Worm (Caenorhabditis elegans) whole organism, L3 larva: Measurements from ENCODE around the gene B0218.5.
A peak's percentile ranks its signal among the peaks of the same experiment; 100 is the strongest.

Source experiments
- ama-1 ChIP-seq: fragments of 150-350 bp; optimal IDR thresholded peaks from 2 replicates; lab custom pipeline; 2018
- ceh-16 ChIP-seq: sonication (generic microtip); optimal IDR thresholded peaks from 2 replicates; lab custom pipeline; 2017; ENCODE audit warnings: missing biosample characterization, missing genetic modification characterization
- ceh-82 ChIP-seq: fragments of 150-350 bp; optimal IDR thresholded peaks from 2 replicates; lab custom pipeline; 2014; ENCODE audit warnings: missing biosample characterization, missing genetic modification characterization
- daf-12 ChIP-seq: fragments of 150-350 bp; optimal IDR thresholded peaks from 2 replicates; lab custom pipeline; 2014; ENCODE audit warnings: missing biosample characterization, missing genetic modification reagents, missing genetic modification characterization
- egl-27 ChIP-seq: sonication (generic microtip); optimal IDR thresholded peaks from 4 replicates; lab custom pipeline; 2017; ENCODE audit warnings: missing biosample characterization, missing genetic modification reagents, missing genetic modification characterization
- egl-5 ChIP-seq: fragments of 150-350 bp; optimal IDR thresholded peaks from 2 replicates; lab custom pipeline; 2017; ENCODE audit warnings: missing biosample characterization, missing genetic modification reagents, missing genetic modification characterization, inconsistent platforms
- elt-1 ChIP-seq: fragments of 150-350 bp; optimal IDR thresholded peaks from 2 replicates; lab custom pipeline; 2014; ENCODE audit warnings: missing biosample characterization, missing genetic modification characterization
- elt-2 ChIP-seq: sonication (generic microtip); optimal IDR thresholded peaks from 2 replicates; lab custom pipeline; 2016; ENCODE audit warnings: missing genetic modification reagents, mild to moderate bottlenecking, missing genetic modification characterization, missing compliant biosample characterization
- elt-3 ChIP-seq, 3 experiments: fragments of 150-350 bp in 1 of 3; sonication (generic microtip) in 2 of 3; optimal IDR thresholded peaks; 2 replicates in 2 of 3; 4 replicates in 1 of 3; lab custom pipeline; 2014 to 2017; ENCODE audit warnings: missing biosample characterization in 3 of 3, missing genetic modification characterization in 3 of 3
- eor-1 ChIP-seq, 2 experiments: fragments of 150-350 bp; optimal IDR thresholded peaks; 2 replicates each; lab custom pipeline; 2014 to 2018; ENCODE audit warnings: missing biosample characterization in 2 of 2, missing genetic modification characterization in 2 of 2
- fkh-10 ChIP-seq: sonication (generic microtip); optimal IDR thresholded peaks from 2 replicates; lab custom pipeline; 2017; ENCODE audit warnings: missing biosample characterization, missing genetic modification reagents, missing genetic modification characterization
- fkh-2 ChIP-seq: fragments of 150-350 bp; optimal IDR thresholded peaks from 2 replicates; lab custom pipeline; 2014; ENCODE audit warnings: missing biosample characterization, missing genetic modification reagents, missing genetic modification characterization
- fos-1 ChIP-seq: fragments of 150-350 bp; optimal IDR thresholded peaks from 2 replicates; lab custom pipeline; 2014; ENCODE audit warnings: missing biosample characterization, missing genetic modification characterization
- hmg-11 ChIP-seq: sonication (generic microtip); optimal IDR thresholded peaks from 2 replicates; lab custom pipeline; 2016; ENCODE audit warnings: missing genetic modification characterization, missing compliant biosample characterization
- jun-1 ChIP-seq: fragments of 150-350 bp; optimal IDR thresholded peaks from 2 replicates; lab custom pipeline; 2014; ENCODE audit warnings: missing biosample characterization, missing genetic modification reagents, missing genetic modification characterization
- lin-15B ChIP-seq: fragments of 150-350 bp; optimal IDR thresholded peaks from 2 replicates; lab custom pipeline; 2014; ENCODE audit warnings: missing biosample characterization, missing genetic modification characterization
- lin-39 ChIP-seq: fragments of 150-350 bp; optimal IDR thresholded peaks from 2 replicates; lab custom pipeline; 2018; ENCODE audit warnings: missing biosample characterization, missing genetic modification reagents, missing genetic modification characterization
- mml-1 ChIP-seq: fragments of 150-350 bp; sonication (generic microtip); optimal IDR thresholded peaks from 3 replicates; lab custom pipeline; 2014; ENCODE audit warnings: missing biosample characterization, missing genetic modification characterization
- nfya-1 ChIP-seq: sonication (generic microtip); optimal IDR thresholded peaks from 2 replicates; lab custom pipeline; 2017; ENCODE audit warnings: missing genetic modification characterization, mild to moderate bottlenecking, missing compliant biosample characterization, antibody characterized with exemption, moderate library complexity; ENCODE audit not compliant: insufficient read depth
- nhr-11 ChIP-seq: fragments of 150-350 bp; optimal IDR thresholded peaks from 2 replicates; lab custom pipeline; 2014; ENCODE audit warnings: missing biosample characterization, missing genetic modification characterization
- nhr-12 ChIP-seq: fragments of 150-350 bp; optimal IDR thresholded peaks from 2 replicates; lab custom pipeline; 2014; ENCODE audit warnings: missing biosample characterization, missing genetic modification characterization
- nhr-23 ChIP-seq: fragments of 150-350 bp; optimal IDR thresholded peaks from 2 replicates; lab custom pipeline; 2014; ENCODE audit warnings: missing biosample characterization, missing genetic modification reagents, missing genetic modification characterization
- nhr-237 ChIP-seq: fragments of 150-350 bp; optimal IDR thresholded peaks from 2 replicates; lab custom pipeline; 2014; ENCODE audit warnings: missing biosample characterization, missing genetic modification characterization
- nhr-25 ChIP-seq: sonication (generic microtip); optimal IDR thresholded peaks from 2 replicates; lab custom pipeline; 2017; ENCODE audit warnings: missing biosample characterization, missing genetic modification characterization
- nhr-28 ChIP-seq: fragments of 150-350 bp; optimal IDR thresholded peaks from 2 replicates; lab custom pipeline; 2014; ENCODE audit warnings: missing biosample characterization, missing genetic modification characterization
- nhr-43 ChIP-seq: sonication (generic microtip); optimal IDR thresholded peaks from 2 replicates; lab custom pipeline; 2016; ENCODE audit warnings: mild to moderate bottlenecking, missing genetic modification characterization, missing compliant biosample characterization; ENCODE audit not compliant: poor library complexity, severe bottlenecking
- nhr-67 ChIP-seq: fragments of 150-350 bp; optimal IDR thresholded peaks from 2 replicates; lab custom pipeline; 2014; ENCODE audit warnings: missing biosample characterization, missing genetic modification characterization
- nhr-77 ChIP-seq: fragments of 150-350 bp; optimal IDR thresholded peaks from 2 replicates; lab custom pipeline; 2014; ENCODE audit warnings: missing biosample characterization, missing genetic modification characterization
- pha-4 ChIP-seq: fragments of 150-350 bp; optimal IDR thresholded peaks from 2 replicates; lab custom pipeline; 2014; ENCODE audit warnings: missing biosample characterization, missing genetic modification reagents, missing genetic modification characterization
- pqm-1 ChIP-seq: fragments of 150-350 bp; optimal IDR thresholded peaks from 2 replicates; lab custom pipeline; 2017; ENCODE audit warnings: missing biosample characterization, missing genetic modification characterization, inconsistent platforms
- sea-2 ChIP-seq: fragments of 150-350 bp; sonication (generic microtip); optimal IDR thresholded peaks from 4 replicates; lab custom pipeline; 2014; ENCODE audit warnings: missing biosample characterization, missing genetic modification reagents, missing genetic modification characterization
- skn-1 ChIP-seq: fragments of 150-350 bp; optimal IDR thresholded peaks from 2 replicates; lab custom pipeline; 2014; ENCODE audit warnings: missing biosample characterization, missing genetic modification characterization
- snpc-4 ChIP-seq: fragments of 150-350 bp; optimal IDR thresholded peaks from 2 replicates; lab custom pipeline; 2014; ENCODE audit warnings: missing biosample characterization, missing genetic modification characterization
- ztf-11 ChIP-seq: fragments of 150-350 bp; optimal IDR thresholded peaks from 2 replicates; lab custom pipeline; 2014; ENCODE audit warnings: missing biosample characterization, missing genetic modification characterization
- ztf-4 ChIP-seq: fragments of 150-350 bp; optimal IDR thresholded peaks from 2 replicates; lab custom pipeline; 2014; ENCODE audit warnings: missing biosample characterization, missing genetic modification characterization

Gene B0218.5

ce11 chrIV:8201133-8201532, 44.1 kb upstream of the B0218.5 start, which contains the start of gene glrx-22:
glrx-22 (minus strand) TSS chrIV:8201233.
- no peak for TF ChIP-seq nhr-23 (tag; lab: Kevin White, UChicago)
- TF ChIP-seq mml-1 (tag; lab: Kevin White, UChicago) = no peak
- TF ChIP-seq jun-1 = no peak
- no peak for TF ChIP-seq elt-3 (tag; optimal IDR thresholded peaks at IDR 0.05; lab: Kevin White, UChicago)
- TF ChIP-seq nhr-11 (tag; lab: Kevin White, UChicago) = no peak
- no peak for TF ChIP-seq nhr-77 (tag; lab: Kevin White, UChicago)
- no peak for TF ChIP-seq lin-39 (tag; lab: Kevin White, UChicago)
- TF ChIP-seq hmg-11 (tag; lab: Kevin White, UChicago) = no peak
- no peak for TF ChIP-seq nfya-1 (tag; lab: Kevin White, UChicago)
- TF ChIP-seq snpc-4 = no peak
- no peak for TF ChIP-seq nhr-237 (tag; lab: Kevin White, UChicago)
- no peak for TF ChIP-seq elt-1 (tag; lab: Kevin White, UChicago)
- no peak for TF ChIP-seq nhr-25 (tag; lab: Kevin White, UChicago)
- no peak for TF ChIP-seq sea-2 (GFP tag; lab: Kevin White, UChicago)
- TF ChIP-seq ceh-82 (tag; lab: Kevin White, UChicago) = no peak
- TF ChIP-seq nhr-28 = no peak

ce11 chrIV:8199824-8200223, 42.8 kb upstream of the B0218.5 start:
- TF ChIP-seq lin-15B (tag; lab: Kevin White, UChicago) (no peak), egl-27 (tag; lab: Kevin White, UChicago) (no peak), elt-1 (tag; lab: Kevin White, UChicago) (no peak), nhr-23 (tag; lab: Kevin White, UChicago) (no peak), pqm-1 (peak; percentile 18), sea-2 (GFP tag; lab: Kevin White, UChicago) (no peak), nhr-11 (tag; lab: Kevin White, UChicago) (no peak), ztf-11 (tag; lab: Kevin White, UChicago) (no peak), elt-3 (tag; optimal IDR thresholded peaks at IDR 0.05; lab: Kevin White, UChicago) (no peak), pha-4 (tag; lab: Kevin White, UChicago) (peak; percentile 66), elt-2 (tag; lab: Kevin White, UChicago) (peak; percentile 77), skn-1 (tag; lab: Kevin White, UChicago) (peak; percentile 27), hmg-11 (tag; lab: Kevin White, UChicago) (no peak), eor-1 (tag; optimal IDR thresholded peaks at IDR 0.05; lab: Kevin White, UChicago) (no peak), nfya-1 (tag; lab: Kevin White, UChicago) (no peak), nhr-28 (no peak), nhr-43 (tag; lab: Kevin White, UChicago) (no peak), egl-5 (tag; lab: Kevin White, UChicago) (no peak), fkh-2 (no peak), fkh-10 (GFP tag; lab: Kevin White, UChicago) (no peak), nhr-237 (tag; lab: Kevin White, UChicago) (no peak)

ce11 chrIV:8199274-8199673, 42.2 kb upstream of the B0218.5 start:
- TF ChIP-seq ztf-4 (tag; lab: Kevin White, UChicago) (no peak), ama-1 (no peak), ztf-11 (tag; lab: Kevin White, UChicago) (no peak), lin-39 (tag; lab: Kevin White, UChicago) (no peak), nhr-12 (tag; lab: Kevin White, UChicago) (no peak), nhr-25 (tag; lab: Kevin White, UChicago) (no peak), fkh-2 (no peak), elt-3 (tag; optimal IDR thresholded peaks at IDR 0.05; lab: Kevin White, UChicago) (no peak), nhr-237 (tag; lab: Kevin White, UChicago) (no peak), nhr-67 (tag; lab: Kevin White, UChicago) (no peak), ceh-16 (no peak), fos-1 (tag; lab: Kevin White, UChicago) (no peak)

ce11 chrIV:8198851-8199250, 41.8 kb upstream of the B0218.5 start, which contains the start of gene wsp-1:
wsp-1 (minus strand) TSS chrIV:8198951.
- TF ChIP-seq ztf-4 (tag; lab: Kevin White, UChicago) (no peak), daf-12 (tag; lab: Kevin White, UChicago) (no peak), nhr-237 (tag; lab: Kevin White, UChicago) (no peak), elt-3 (tag; optimal IDR thresholded peaks at IDR 0.05; lab: Kevin White, UChicago) (no peak)
- TF ChIP-seq, all 47 proteins: peak for 0
